Worm (Caenorhabditis elegans): Measurements from ENCODE around the gene glr-7.

ce11 chrX:2370655-2371054 is 49.0 kb downstream of the glr-7 start:
- TF ChIP-seq Y22D7AL.16 (tag; optimal IDR thresholded peaks at IDR 0.05) (no peak), ets-4 (tag; optimal IDR thresholded peaks at IDR 0.05) (no peak), pha-4 (tag; optimal IDR thresholded peaks at IDR 0.05) (no peak), K09A11.1 (tag; optimal IDR thresholded peaks at IDR 0.05; ENCODE audit: insufficient read depth) (no peak), fkh-10 (GFP tag; optimal IDR thresholded peaks at IDR 0.05) (no peak), tbx-2 (tag; optimal IDR thresholded peaks at IDR 0.05) (no peak), nhr-11 (tag; optimal IDR thresholded peaks at IDR 0.05) (no peak), pax-1 (tag; optimal IDR thresholded peaks at IDR 0.05) (no peak), npax-4 (tag; optimal IDR thresholded peaks at IDR 0.05) (no peak), sox-4 (tag; optimal IDR thresholded peaks at IDR 0.05) (no peak), ttx-3 (tag; optimal IDR thresholded peaks at IDR 0.05) (no peak)
